Worm (Caenorhabditis elegans) whole organism, L2 larva: Measurements from ENCODE around the gene F26F2.7.
"Not testable (repeated sequence)": the region's sequence is repeated elsewhere in the genome, so short reads cannot be mapped to it uniquely, and the experiment has no call there.

Experiments
- C34F6.9 ChIP-seq: fragments of 150-350 bp; optimal IDR thresholded peaks from 2 replicates; lab custom pipeline; 2014; ENCODE audit warnings: missing biosample characterization, missing genetic modification characterization
- F13H6.1 ChIP-seq: sonication (generic microtip); optimal IDR thresholded peaks from 2 replicates; lab custom pipeline; 2016; ENCODE audit warnings: missing genetic modification characterization, missing compliant biosample characterization
- R02D3.7 ChIP-seq: fragments of 150-350 bp; optimal IDR thresholded peaks from 2 replicates; lab custom pipeline; 2014; ENCODE audit warnings: missing biosample characterization, missing genetic modification characterization
- Y55F3AM.14 ChIP-seq: fragments of 200-800 bp; sonication (Bioruptor generic); optimal IDR thresholded peaks from 2 replicates; lab custom pipeline; 2018; ENCODE audit warnings: mild to moderate bottlenecking, missing genetic modification characterization, missing compliant biosample characterization
- ZK546.5 ChIP-seq: sonication (generic microtip); optimal IDR thresholded peaks from 2 replicates; lab custom pipeline; 2017; ENCODE audit warnings: missing biosample characterization, missing genetic modification characterization
- alr-1 ChIP-seq: fragments of 150-350 bp; optimal IDR thresholded peaks from 2 replicates; lab custom pipeline; 2014; ENCODE audit warnings: missing biosample characterization, missing genetic modification characterization
- aly-2 ChIP-seq: fragments of 150-350 bp; optimal IDR thresholded peaks from 2 replicates; lab custom pipeline; 2014; ENCODE audit warnings: missing biosample characterization, missing genetic modification characterization
- ama-1 ChIP-seq: fragments of 150-350 bp; optimal IDR thresholded peaks from 2 replicates; lab custom pipeline; 2018; ENCODE audit warnings: inconsistent platforms
- blmp-1 ChIP-seq: sonication (generic microtip); optimal IDR thresholded peaks from 2 replicates; lab custom pipeline; 2017; ENCODE audit warnings: missing genetic modification characterization, mild to moderate bottlenecking, missing compliant biosample characterization, antibody characterized with exemption, moderate library complexity; ENCODE audit not compliant: insufficient read depth
- ceh-16 ChIP-seq: fragments of 150-350 bp; optimal IDR thresholded peaks from 2 replicates; lab custom pipeline; 2014; ENCODE audit warnings: missing biosample characterization, missing genetic modification characterization
- ceh-82 ChIP-seq: fragments of 150-350 bp; optimal IDR thresholded peaks from 2 replicates; lab custom pipeline; 2014; ENCODE audit warnings: missing biosample characterization, missing genetic modification characterization
- crh-2 ChIP-seq: sonication (generic microtip); optimal IDR thresholded peaks from 2 replicates; lab custom pipeline; 2017; ENCODE audit warnings: missing biosample characterization, missing genetic modification characterization
- dmd-4 ChIP-seq: sonication (generic microtip); optimal IDR thresholded peaks from 2 replicates; lab custom pipeline; 2017; ENCODE audit warnings: missing biosample characterization, missing genetic modification characterization
- egl-27 ChIP-seq: sonication (generic microtip); optimal IDR thresholded peaks from 3 replicates; lab custom pipeline; 2017; ENCODE audit warnings: missing biosample characterization, missing genetic modification reagents, missing genetic modification characterization
- elt-1 ChIP-seq: fragments of 150-350 bp; optimal IDR thresholded peaks from 2 replicates; lab custom pipeline; 2014; ENCODE audit warnings: missing biosample characterization, missing genetic modification characterization
- elt-3 ChIP-seq: sonication (generic microtip); optimal IDR thresholded peaks from 2 replicates; lab custom pipeline; 2017; ENCODE audit warnings: missing biosample characterization, missing genetic modification characterization
- fos-1 ChIP-seq: fragments of 150-350 bp; optimal IDR thresholded peaks from 2 replicates; lab custom pipeline; 2014; ENCODE audit warnings: missing biosample characterization, missing genetic modification characterization
- gmeb-1 ChIP-seq: fragments of 150-350 bp; optimal IDR thresholded peaks from 2 replicates; lab custom pipeline; 2014; ENCODE audit warnings: missing biosample characterization, missing genetic modification characterization
- lin-13 ChIP-seq: fragments of 150-350 bp; optimal IDR thresholded peaks from 2 replicates; lab custom pipeline; 2014; ENCODE audit warnings: missing biosample characterization, missing genetic modification reagents, missing genetic modification characterization
- lsy-2 ChIP-seq, 2 experiments: fragments of 150-350 bp in 1 of 2; sonication (generic microtip) in 1 of 2; optimal IDR thresholded peaks; 2 replicates each; lab custom pipeline; 2014 to 2017; ENCODE audit warnings: missing biosample characterization in 2 of 2, missing genetic modification characterization in 2 of 2
- mab-5 ChIP-seq: fragments of 150-350 bp; optimal IDR thresholded peaks from 2 replicates; lab custom pipeline; 2014; ENCODE audit warnings: missing biosample characterization, missing genetic modification characterization
- nhr-11 ChIP-seq: fragments of 150-350 bp; optimal IDR thresholded peaks from 2 replicates; lab custom pipeline; 2014; ENCODE audit warnings: missing biosample characterization, missing genetic modification characterization
- nhr-12 ChIP-seq: fragments of 150-350 bp; optimal IDR thresholded peaks from 2 replicates; lab custom pipeline; 2014; ENCODE audit warnings: missing biosample characterization, missing genetic modification characterization
- nhr-129 ChIP-seq: fragments of 150-350 bp; optimal IDR thresholded peaks from 2 replicates; lab custom pipeline; 2014; ENCODE audit warnings: missing biosample characterization, missing genetic modification characterization
- nhr-23 ChIP-seq: fragments of 150-350 bp; optimal IDR thresholded peaks from 2 replicates; lab custom pipeline; 2014; ENCODE audit warnings: missing biosample characterization, missing genetic modification reagents, missing genetic modification characterization
- nhr-237 ChIP-seq: fragments of 150-350 bp; optimal IDR thresholded peaks from 2 replicates; lab custom pipeline; 2014; ENCODE audit warnings: missing biosample characterization, missing genetic modification characterization
- nhr-25 ChIP-seq: fragments of 150-350 bp; sonication (generic microtip); optimal IDR thresholded peaks from 3 replicates; lab custom pipeline; 2014; ENCODE audit warnings: missing biosample characterization, missing genetic modification characterization
- nhr-77 ChIP-seq: fragments of 150-350 bp; optimal IDR thresholded peaks from 2 replicates; lab custom pipeline; 2014; ENCODE audit warnings: missing biosample characterization, missing genetic modification characterization
- peb-1 ChIP-seq: fragments of 150-350 bp; optimal IDR thresholded peaks from 2 replicates; lab custom pipeline; 2014; ENCODE audit warnings: missing biosample characterization, missing genetic modification characterization
- skn-1 ChIP-seq: sonication (generic microtip); optimal IDR thresholded peaks from 2 replicates; lab custom pipeline; 2017; ENCODE audit warnings: missing biosample characterization, missing genetic modification characterization
- sma-3 ChIP-seq: sonication (generic microtip); optimal IDR thresholded peaks from 2 replicates; lab custom pipeline; 2016; ENCODE audit warnings: missing genetic modification reagents, missing genetic modification characterization, missing compliant biosample characterization
- sma-9 ChIP-seq, 2 experiments: fragments of 150-350 bp in 1 of 2; sonication (generic microtip) in 1 of 2; optimal IDR thresholded peaks; 2 replicates each; lab custom pipeline; 2014 to 2016; ENCODE audit warnings: missing genetic modification characterization in 2 of 2, mild to moderate bottlenecking in 1 of 2, missing biosample characterization in 1 of 2, missing compliant biosample characterization in 1 of 2, missing genetic modification reagents in 1 of 2, moderate library complexity in 1 of 2
- unc-39 ChIP-seq: fragments of 150-350 bp; optimal IDR thresholded peaks from 2 replicates; lab custom pipeline; 2014; ENCODE audit warnings: missing biosample characterization, missing genetic modification characterization
- unc-55 ChIP-seq: fragments of 150-350 bp; sonication (generic microtip); optimal IDR thresholded peaks from 3 replicates; lab custom pipeline; 2014; ENCODE audit warnings: missing biosample characterization, missing genetic modification reagents, missing genetic modification characterization
- zag-1 ChIP-seq: fragments of 150-350 bp; optimal IDR thresholded peaks from 2 replicates; lab custom pipeline; 2014; ENCODE audit warnings: missing biosample characterization, missing genetic modification characterization
- ztf-1 ChIP-seq: fragments of 200-800 bp; sonication (Bioruptor generic); conservative IDR thresholded peaks from 2 replicates; pipeline ENCODE4 v1.3.6; 2022; ENCODE audit warnings: missing genetic modification characterization, missing compliant biosample characterization
- ztf-11 ChIP-seq: sonication (generic microtip); optimal IDR thresholded peaks from 2 replicates; lab custom pipeline; 2017; ENCODE audit warnings: missing biosample characterization, missing genetic modification characterization
- ztf-4 ChIP-seq: fragments of 150-350 bp; optimal IDR thresholded peaks from 2 replicates; lab custom pipeline; 2014; ENCODE audit warnings: missing biosample characterization, missing genetic modification characterization

F26F2.7 gene

ce11 chrV:20556260-20556659 is 24.5 kb upstream of the F26F2.7 start, which contains the start of gene Y38H6C.23:
TSS of gene Y38H6C.23 (minus strand) at chrV:20556360.
- TF ChIP-seq ztf-1 (GFP tag; lab: Robert Waterston, UW), result no peak
- no peak for TF ChIP-seq sma-9 (GFP tag; optimal IDR thresholded peaks at IDR 0.05; lab: Kevin White, UChicago)
- TF ChIP-seq sma-9 (tag; optimal IDR thresholded peaks at IDR 0.05; lab: Kevin White, UChicago), result no peak
- TF ChIP-seq ztf-11 (tag; lab: Kevin White, UChicago), result no peak
- TF ChIP-seq nhr-25 (tag; lab: Kevin White, UChicago), result no peak
- TF ChIP-seq nhr-77 (tag; lab: Kevin White, UChicago), result no peak
- no peak for TF ChIP-seq lsy-2 (tag; optimal IDR thresholded peaks at IDR 0.05; lab: Kevin White, UChicago)
- TF ChIP-seq fos-1, result no peak
- TF ChIP-seq unc-55, result no peak
- TF ChIP-seq ceh-16 (tag; lab: Kevin White, UChicago), result no peak
- TF ChIP-seq peb-1 (tag; lab: Kevin White, UChicago), result no peak
- TF ChIP-seq ZK546.5 (tag; lab: Kevin White, UChicago), result no peak
- no peak for TF ChIP-seq unc-39 (tag; lab: Kevin White, UChicago)
- no peak for TF ChIP-seq nhr-237 (tag; lab: Kevin White, UChicago)
- no peak for TF ChIP-seq sma-3
- TF ChIP-seq C34F6.9 (tag; lab: Kevin White, UChicago), result no peak

ce11 chrV:20558270-20558669 is 22.5 kb upstream of the F26F2.7 start, which contains the start of gene abf-4:
TSS of gene abf-4 (minus strand) at chrV:20558370.
- no peak for TF ChIP-seq ceh-82
- no peak for TF ChIP-seq unc-39 (tag; lab: Kevin White, UChicago)
- no peak for TF ChIP-seq skn-1

- TF ChIP-seq dmd-4 (tag; lab: Kevin White, UChicago), result no peak
- no peak for TF ChIP-seq gmeb-1 (tag; lab: Kevin White, UChicago)
- no peak for TF ChIP-seq aly-2 (tag; lab: Kevin White, UChicago)
- no peak for TF ChIP-seq lin-13 (GFP tag; lab: Kevin White, UChicago)
- no peak for TF ChIP-seq R02D3.7 (tag; lab: Kevin White, UChicago)
- no peak for TF ChIP-seq mab-5 (tag; lab: Kevin White, UChicago)
- no peak for TF ChIP-seq ceh-16 (tag; lab: Kevin White, UChicago)
- TF ChIP-seq sma-3, result no peak
- TF ChIP-seq ztf-4, result no peak
- no peak for TF ChIP-seq nhr-11
- no peak for TF ChIP-seq Y55F3AM.14
- no peak for TF ChIP-seq zag-1 (tag; lab: Kevin White, UChicago)
- no peak for TF ChIP-seq skn-1
- TF ChIP-seq ama-1, result no peak
- TF ChIP-seq F13H6.1, result no peak
- TF ChIP-seq unc-39 (tag; lab: Kevin White, UChicago), result no peak
- no peak for TF ChIP-seq egl-27 (tag; lab: Kevin White, UChicago)
- TF ChIP-seq nhr-129 (tag; lab: Kevin White, UChicago), result no peak
- TF ChIP-seq nhr-25 (tag; lab: Kevin White, UChicago), result no peak
- no peak for TF ChIP-seq alr-1 (tag; lab: Kevin White, UChicago)
These were observed 19.0 kb upstream of the F26F2.7 start, which contains the start of gene F26F2.1 for ce11 chrV:20561795-20562194. TSS of gene F26F2.1 (minus strand) at chrV:20561895.

DNA sequence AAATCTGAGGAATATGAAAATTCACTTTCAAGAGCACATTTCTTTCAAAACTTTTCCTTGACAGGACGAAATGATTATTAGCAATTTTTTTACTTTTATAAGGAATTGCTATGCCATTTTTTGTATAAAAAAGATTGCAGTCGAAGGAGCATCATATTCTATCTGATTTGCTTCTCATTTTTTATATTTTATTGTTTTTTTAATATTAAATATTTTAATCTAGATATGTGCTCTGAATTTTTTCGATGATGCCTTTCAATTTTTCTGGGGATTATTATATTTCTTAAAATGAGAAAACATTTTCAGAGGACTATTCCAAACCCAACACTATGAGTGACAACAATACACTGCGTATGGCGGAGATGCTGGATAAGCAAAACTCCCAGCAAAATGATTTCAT is 16.7 kb upstream of the F26F2.7 start, which contains the start of gene F26F2.13:
Gene F26F2.13 (plus strand): TSS at position 301 of the 400 bp plus-strand sequence.
- TF ChIP-seq nhr-23 (tag; lab: Kevin White, UChicago); blmp-1; aly-2 (tag; lab: Kevin White, UChicago): not testable (repeated sequence)

DNA sequence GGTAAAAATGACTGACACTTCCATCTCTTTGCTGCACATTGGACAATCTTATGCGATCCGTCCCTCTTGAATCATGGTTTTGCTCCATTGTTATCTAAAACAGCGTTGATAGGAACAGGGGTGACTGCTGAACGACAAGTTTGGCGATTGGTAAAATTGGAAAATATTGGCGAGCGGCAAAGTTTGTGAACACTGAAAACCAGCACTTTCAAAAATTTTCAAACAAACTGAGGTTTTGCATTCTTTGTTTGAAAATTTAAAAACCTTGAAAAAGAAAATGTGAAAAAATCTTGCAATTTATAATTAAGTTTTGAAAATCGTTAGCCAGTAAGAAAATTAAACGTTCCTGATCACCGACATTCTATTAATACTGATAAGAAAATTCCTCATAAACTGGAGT is 14.3 kb upstream of the F26F2.7 start, which contains the start of gene F26F2.3:
Gene F26F2.3 (minus strand): TSS at position 101 of the 400 bp plus-strand sequence.
- TF ChIP-seq aly-2 (tag; lab: Kevin White, UChicago) (no peak), elt-1 (tag; lab: Kevin White, UChicago) (no peak), crh-2 (tag; lab: Kevin White, UChicago) (no peak), nhr-12 (tag; lab: Kevin White, UChicago) (no peak), peb-1 (tag; lab: Kevin White, UChicago) (no peak), elt-3 (no peak), unc-39 (tag; lab: Kevin White, UChicago) (no peak), ceh-82 (no peak)
